Fruit fly (Drosophila melanogaster) whole organism, prepupa: ENCODE results near the gene CG14551.
A peak's percentile ranks its signal among the peaks of the same experiment; 100 is the strongest.

Source experiments
- CG10631 ChIP-seq: fragments of 200-800 bp; sonication (Bioruptor generic); optimal IDR thresholded peaks from 2 replicates; lab custom pipeline; 2016; ENCODE audit warnings: missing biosample characterization, missing genetic modification characterization
- CG11294 ChIP-seq: fragments of 200-800 bp; sonication (Bioruptor generic); IDR thresholded peaks from 2 replicates; pipeline ENCODE4 v1.3.6; 2022; ENCODE audit warnings: missing biosample characterization, missing genetic modification characterization
- CG15336 ChIP-seq: fragments of 200-800 bp; sonication (Bioruptor generic); IDR thresholded peaks from 2 replicates; pipeline ENCODE4 v1.3.6; 2022; ENCODE audit warnings: missing biosample characterization, missing genetic modification characterization
- CG16779 ChIP-seq: fragments of 200-800 bp; sonication (Bioruptor generic); optimal IDR thresholded peaks from 3 replicates; lab custom pipeline; 2017; ENCODE audit warnings: missing biosample characterization, mild to moderate bottlenecking, missing genetic modification characterization
- CG3032 ChIP-seq: fragments of 200-800 bp; optimal IDR thresholded peaks from 2 replicates; lab custom pipeline; 2019; ENCODE audit warnings: missing biosample characterization, mild to moderate bottlenecking, missing genetic modification characterization, moderate library complexity
- CG31627 ChIP-seq: fragments of 200-800 bp; sonication (Bioruptor generic); optimal IDR thresholded peaks from 3 replicates; lab custom pipeline; 2016; ENCODE audit warnings: missing biosample characterization, missing genetic modification characterization
- CG3919 ChIP-seq: fragments of 200-800 bp; sonication (Bioruptor generic); optimal IDR thresholded peaks from 3 replicates; lab custom pipeline; 2016; ENCODE audit warnings: missing biosample characterization, missing genetic modification characterization
- CG4318 ChIP-seq: fragments of 200-800 bp; sonication (Bioruptor generic); optimal IDR thresholded peaks from 3 replicates; lab custom pipeline; 2017; ENCODE audit warnings: missing biosample characterization, mild to moderate bottlenecking, missing genetic modification characterization
- CG6792 ChIP-seq: fragments of 200-800 bp; sonication (Bioruptor generic); optimal IDR thresholded peaks from 3 replicates; lab custom pipeline; 2016; ENCODE audit warnings: missing biosample characterization, missing genetic modification characterization
- CG6808 ChIP-seq: fragments of 200-800 bp; sonication (Bioruptor generic); optimal IDR thresholded peaks from 3 replicates; lab custom pipeline; 2017; ENCODE audit warnings: missing biosample characterization, missing genetic modification characterization, mild to moderate bottlenecking, moderate library complexity, missing genetic modification reagents
- CG6854 ChIP-seq: fragments of 200-800 bp; sonication (Bioruptor generic); optimal IDR thresholded peaks from 2 replicates; lab custom pipeline; 2017; ENCODE audit warnings: missing biosample characterization, mild to moderate bottlenecking, missing genetic modification characterization
- CG9139 ChIP-seq: fragments of 200-800 bp; sonication (Bioruptor generic); optimal IDR thresholded peaks from 3 replicates; lab custom pipeline; 2017; ENCODE audit warnings: missing biosample characterization, mild to moderate bottlenecking, missing genetic modification characterization
- Eip75B ChIP-seq: fragments of 200-800 bp; sonication (Bioruptor generic); optimal IDR thresholded peaks from 3 replicates; lab custom pipeline; 2016; ENCODE audit warnings: missing biosample characterization, missing genetic modification characterization
- Eip78C ChIP-seq: fragments of 200-800 bp; sonication (Bioruptor generic); peaks from one replicate; lab custom pipeline; 2016; ENCODE audit warnings: missing biosample characterization, missing genetic modification characterization
- Ets21C ChIP-seq: fragments of 200-800 bp; sonication (Bioruptor generic); optimal IDR thresholded peaks from 3 replicates; lab custom pipeline; 2016; ENCODE audit warnings: missing biosample characterization, missing genetic modification characterization
- Gug ChIP-seq: fragments of 200-800 bp; sonication (Bioruptor generic); IDR thresholded peaks from 2 replicates; pipeline ENCODE4 v1.3.6; 2022; ENCODE audit warnings: missing biosample characterization, missing genetic modification characterization
- Hr39 ChIP-seq: fragments of 200-800 bp; sonication (Bioruptor generic); optimal IDR thresholded peaks from 2 replicates; lab custom pipeline; 2016; ENCODE audit warnings: missing biosample characterization, missing genetic modification characterization
- Hr4 ChIP-seq: fragments of 200-800 bp; sonication (Bioruptor generic); optimal IDR thresholded peaks from 3 replicates; lab custom pipeline; 2016; ENCODE audit warnings: missing biosample characterization, missing genetic modification characterization
- Lpt ChIP-seq: fragments of 200-800 bp; sonication (Bioruptor generic); optimal IDR thresholded peaks from 3 replicates; lab custom pipeline; 2016; ENCODE audit warnings: missing biosample characterization, missing genetic modification characterization
- OdsH ChIP-seq: fragments of 200-800 bp; sonication (Bioruptor generic); optimal IDR thresholded peaks from 3 replicates; lab custom pipeline; 2016; ENCODE audit warnings: missing biosample characterization, missing genetic modification characterization
- Smox ChIP-seq: fragments of 200-800 bp; sonication (Bioruptor generic); optimal IDR thresholded peaks from 3 replicates; lab custom pipeline; 2016; ENCODE audit warnings: missing biosample characterization, missing genetic modification characterization
- Sox102F ChIP-seq: fragments of 200-800 bp; sonication (Bioruptor generic); optimal IDR thresholded peaks from 2 replicates; lab custom pipeline; 2016; ENCODE audit warnings: missing biosample characterization, mild to moderate bottlenecking, missing genetic modification characterization
- Sox15 ChIP-seq: fragments of 200-800 bp; sonication (Bioruptor generic); optimal IDR thresholded peaks from 3 replicates; lab custom pipeline; 2016; ENCODE audit warnings: missing biosample characterization, missing genetic modification characterization
- acj6 ChIP-seq: fragments of 200-800 bp; sonication (Bioruptor generic); optimal IDR thresholded peaks from 3 replicates; lab custom pipeline; 2016; ENCODE audit warnings: missing biosample characterization, missing genetic modification characterization
- cyc ChIP-seq: fragments of 200-800 bp; sonication (Bioruptor generic); optimal IDR thresholded peaks from 3 replicates; lab custom pipeline; 2016; ENCODE audit warnings: missing biosample characterization, missing genetic modification characterization
- dac ChIP-seq: fragments of 200-800 bp; sonication (Bioruptor generic); optimal IDR thresholded peaks from 2 replicates; lab custom pipeline; 2017; ENCODE audit warnings: missing biosample characterization, mild to moderate bottlenecking, missing genetic modification characterization
- eg ChIP-seq: fragments of 200-800 bp; sonication (Bioruptor generic); IDR thresholded peaks from 3 replicates; pipeline ENCODE4 v1.3.6; 2022; ENCODE audit warnings: missing biosample characterization, missing genetic modification characterization
- fkh ChIP-seq: fragments of 200-800 bp; sonication (Bioruptor generic); optimal IDR thresholded peaks from 3 replicates; lab custom pipeline; 2017; ENCODE audit warnings: missing biosample characterization, mild to moderate bottlenecking, missing genetic modification characterization, moderate library complexity
- pdm3 ChIP-seq: fragments of 200-800 bp; sonication (Bioruptor generic); optimal IDR thresholded peaks from 3 replicates; lab custom pipeline; 2016; ENCODE audit warnings: missing biosample characterization, missing genetic modification characterization
- svp ChIP-seq: fragments of 200-800 bp; sonication (Bioruptor generic); peaks from one replicate; lab custom pipeline; 2016; ENCODE audit warnings: missing biosample characterization, missing genetic modification characterization
- vri ChIP-seq: fragments of 200-800 bp; sonication (Bioruptor generic); optimal IDR thresholded peaks from 3 replicates; lab custom pipeline; 2016; ENCODE audit warnings: missing biosample characterization, mild to moderate bottlenecking, missing genetic modification characterization

Gene CG14551

dm6 chr3R:26012801-26013663 is 49.8 kb downstream of the CG14551 start (continued):
- TF ChIP-seq CG3919 (GFP tag; lab: Kevin White, UChicago) (peak; percentile 24), Sox15 (GFP tag; lab: Kevin White, UChicago) (no peak), CG15336 (peak; percentile 64), Smox (GFP tag; lab: Kevin White, UChicago) (peak; percentile 18), cyc (peak; percentile 7), eg (GFP tag; lab: Robert Waterston, UW) (0 out of 3 replicates have a peak, but pooled peaks have one; percentile 9), OdsH (GFP tag; lab: Kevin White, UChicago) (peak; percentile 31), dac (GFP tag; lab: Kevin White, UChicago) (no peak), Ets21C (GFP tag; lab: Kevin White, UChicago) (no peak), fkh (no peak), CG6854 (GFP tag; lab: Kevin White, UChicago) (no peak), Eip75B (GFP tag; lab: Kevin White, UChicago) (no peak), Lpt (GFP tag; lab: Kevin White, UChicago) (no peak), CG9139 (GFP tag; lab: Kevin White, UChicago) (no peak), CG16779 (tag; lab: Kevin White, UChicago) (no peak), CG6792 (GFP tag; lab: Kevin White, UChicago) (no peak), CG31627 (GFP tag; lab: Kevin White, UChicago) (no peak), Hr39 (GFP tag; lab: Kevin White, UChicago) (no peak), pdm3 (GFP tag; lab: Kevin White, UChicago) (no peak), CG11294 (GFP tag; lab: Robert Waterston, UW) (no peak), CG6808 (GFP tag; lab: Kevin White, UChicago) (peak; percentile 48), vri (GFP tag; lab: Kevin White, UChicago) (no peak), CG10631 (GFP tag; lab: Kevin White, UChicago) (peak; percentile 30), acj6 (GFP tag; lab: Kevin White, UChicago) (peak; percentile 31), Sox102F (GFP tag; lab: Kevin White, UChicago) (peak; percentile 42), CG3032 (peak; percentile 79), Hr4 (peak; percentile 6), CG4318 (GFP tag; lab: Kevin White, UChicago) (peak; percentile 5)

dm6 chr3R:26012288-26012687 is 50.5 kb downstream of the CG14551 start:
- TF ChIP-seq Gug (GFP tag; lab: Robert Waterston, UW): no peak
- peak; percentile 36 for TF ChIP-seq svp (GFP tag; lab: Kevin White, UChicago)
- TF ChIP-seq, all 60 proteins: peak for 1

dm6 chr3R:26011542-26011941 is 51.3 kb downstream of the CG14551 start:
- no peak for TF ChIP-seq Ets21C (GFP tag; lab: Kevin White, UChicago)
- TF ChIP-seq Sox102F (GFP tag; lab: Kevin White, UChicago): no peak
- TF ChIP-seq Hr4: no peak
- peak; percentile 32 for TF ChIP-seq svp (GFP tag; lab: Kevin White, UChicago)
- peak; percentile 60 for TF ChIP-seq Eip78C (GFP tag; lab: Kevin White, UChicago)
- peak; percentile 94 for TF ChIP-seq fkh
